Worm (Caenorhabditis elegans) whole organism, L4 larva: ENCODE results near the gene dpy-23.

Experiments used
- ama-1 ChIP-seq: fragments of 150-350 bp; optimal IDR thresholded peaks from 2 replicates; lab custom pipeline; 2014; ENCODE audit warnings: inconsistent platforms, mixed read lengths
- daf-12 ChIP-seq: fragments of 150-350 bp; optimal IDR thresholded peaks from 2 replicates; lab custom pipeline; 2014; ENCODE audit warnings: missing biosample characterization, missing genetic modification reagents, missing genetic modification characterization
- dmd-6 ChIP-seq: fragments of 200-800 bp; sonication (Bioruptor generic); IDR thresholded peaks from 2 replicates; pipeline ENCODE4 v1.3.6; 2022; ENCODE audit warnings: missing genetic modification reagents, missing genetic modification characterization, missing compliant biosample characterization
- dve-1 ChIP-seq: sonication (generic microtip); optimal IDR thresholded peaks from 2 replicates; lab custom pipeline; 2017; ENCODE audit warnings: antibody characterized with exemption, mild to moderate bottlenecking, missing genetic modification characterization, missing compliant biosample characterization; ENCODE audit not compliant: insufficient read depth
- lsy-2 ChIP-seq, 2 experiments: fragments of 150-350 bp in 1 of 2; sonication (generic microtip) in 1 of 2; optimal IDR thresholded peaks; 2 replicates each; lab custom pipeline; 2014 to 2017; ENCODE audit warnings: missing biosample characterization in 2 of 2, missing genetic modification characterization in 2 of 2
- nhr-76 ChIP-seq: fragments of 150-350 bp; optimal IDR thresholded peaks from 2 replicates; lab custom pipeline; 2014; ENCODE audit warnings: missing biosample characterization, missing genetic modification characterization
- sdz-12 ChIP-seq: fragments of 200-800 bp; sonication (Bioruptor generic); optimal IDR thresholded peaks from 2 replicates; lab custom pipeline; 2018; ENCODE audit warnings: mild to moderate bottlenecking, missing genetic modification characterization, missing compliant biosample characterization
- spr-3 ChIP-seq: fragments of 200-800 bp; sonication (Bioruptor generic); optimal IDR thresholded peaks from 2 replicates; lab custom pipeline; 2018; ENCODE audit warnings: mild to moderate bottlenecking, missing genetic modification characterization, missing compliant biosample characterization
- tra-1 ChIP-seq: fragments of 200-800 bp; sonication (Bioruptor generic); IDR thresholded peaks from 2 replicates; pipeline ENCODE4 v1.3.6; 2022; ENCODE audit warnings: missing genetic modification reagents, missing genetic modification characterization, missing compliant biosample characterization
- unc-130 ChIP-seq: sonication (generic microtip); optimal IDR thresholded peaks from 2 replicates; lab custom pipeline; 2016; ENCODE audit warnings: missing genetic modification reagents, missing genetic modification characterization, missing compliant biosample characterization
- zag-1 ChIP-seq: fragments of 150-350 bp; optimal IDR thresholded peaks from 2 replicates; lab custom pipeline; 2014; ENCODE audit warnings: missing biosample characterization, missing genetic modification characterization

DNA sequence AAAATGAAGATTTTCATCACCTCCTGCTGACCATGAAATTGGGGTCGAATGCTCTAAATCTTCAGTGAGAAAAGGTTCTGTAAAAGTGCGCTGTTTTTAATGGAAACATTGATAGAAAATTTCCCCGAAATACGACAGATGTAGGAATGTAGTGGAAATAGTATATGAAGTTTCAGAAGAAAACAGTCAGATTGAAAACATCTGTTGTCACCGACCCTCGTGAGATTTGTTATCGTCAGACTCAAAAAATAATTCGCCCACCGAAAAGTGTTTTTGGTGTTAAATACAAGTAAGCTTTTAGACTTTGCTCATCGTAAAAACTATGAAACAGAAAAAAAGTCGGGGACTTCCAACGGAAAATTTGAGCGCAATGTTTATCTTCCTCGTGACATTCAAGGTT lies 24.3 kb upstream of the dpy-23 start, which contains the start of gene F14H12.8:
- TF ChIP-seq dmd-6 (GFP tag; lab: Robert Waterston, UW) (no peak), daf-12 (no peak), sdz-12 (no peak), ama-1 (no peak), tra-1 (GFP tag; lab: Robert Waterston, UW) (no peak), dve-1 (tag; lab: Kevin White, UChicago) (no peak), lsy-2 (tag; optimal IDR thresholded peaks at IDR 0.05; lab: Kevin White, UChicago) (no peak), nhr-76 (no peak), unc-130 (GFP tag; lab: Kevin White, UChicago) (no peak), zag-1 (tag; lab: Kevin White, UChicago) (no peak), spr-3 (GFP tag; lab: Kevin White, UChicago) (no peak)
